Worm (Caenorhabditis elegans): Measurements from ENCODE around the gene nol-56.

Gene nol-56

DNA sequence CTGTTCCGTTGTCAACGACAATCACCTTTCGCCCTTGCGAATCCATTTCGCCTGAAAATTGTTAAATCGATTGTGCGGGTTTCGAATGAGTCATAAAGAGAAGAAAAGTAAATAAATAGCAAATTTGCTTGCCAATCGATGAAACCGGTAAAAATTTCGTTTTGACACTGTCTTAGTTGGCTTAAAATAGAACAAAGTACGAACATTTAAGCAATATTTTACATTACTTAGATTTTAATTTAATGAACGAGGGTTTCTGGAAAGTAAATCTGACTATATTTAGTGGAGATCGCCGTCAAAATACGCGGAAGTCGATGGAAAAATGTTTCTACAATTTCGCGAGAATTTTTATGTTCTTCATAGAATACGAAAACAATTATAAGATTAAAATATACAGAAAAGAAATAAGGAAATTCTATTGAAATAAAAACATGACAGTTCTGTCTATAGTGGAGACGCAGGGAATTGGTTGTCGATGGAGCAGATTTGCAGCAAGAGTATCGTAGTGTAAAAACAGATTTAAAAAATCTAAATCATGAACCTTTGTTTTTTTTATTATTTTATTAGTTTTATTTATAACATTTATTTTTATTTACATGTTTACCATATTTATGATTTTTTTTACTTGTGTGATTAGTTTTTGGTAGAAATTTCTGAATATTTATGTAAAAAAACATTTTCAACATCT lies 14.3 kb downstream of the nol-56 start, which contains the start of gene arx-2 (continued):
- peak; percentile 32 to 68 for TF ChIP-seq lsy-2 (tag; optimal IDR thresholded peaks at IDR 0.05)
- TF ChIP-seq nhr-20 (tag; optimal IDR thresholded peaks at IDR 0.05), result peak; percentile 25
- TF ChIP-seq nhr-85 (tag), result peak; percentile 16
- no peak for TF ChIP-seq ceh-88 (GFP tag; IDR thresholded peaks at IDR 0.05)
- TF ChIP-seq dpl-1 (GFP tag; optimal IDR thresholded peaks at IDR 0.05), result peak in 1 of 3 experiments; percentile 64
- TF ChIP-seq efl-1 (optimal IDR thresholded peaks at IDR 0.05), result peak; percentile 40 to 44
- peak; percentile 49 to 85 for TF ChIP-seq efl-1 (GFP tag; optimal IDR thresholded peaks at IDR 0.05 in 1 of 2)

- TF ChIP-seq pag-3 (tag; optimal IDR thresholded peaks at IDR 0.05; ENCODE audit: borderline replicate concordance, insufficient read depth) (no peak), efl-1 (optimal IDR thresholded peaks at IDR 0.05) (no peak), efl-1 (GFP tag; optimal IDR thresholded peaks at IDR 0.05 in 1 of 2) (peak in 1 of 2 experiments; percentile 8), blmp-1 (tag; optimal IDR thresholded peaks at IDR 0.05) (peak; percentile 65)
Observed at ce11 chrV:10333843-10334242, 18.9 kb downstream of the nol-56 start.

DNA sequence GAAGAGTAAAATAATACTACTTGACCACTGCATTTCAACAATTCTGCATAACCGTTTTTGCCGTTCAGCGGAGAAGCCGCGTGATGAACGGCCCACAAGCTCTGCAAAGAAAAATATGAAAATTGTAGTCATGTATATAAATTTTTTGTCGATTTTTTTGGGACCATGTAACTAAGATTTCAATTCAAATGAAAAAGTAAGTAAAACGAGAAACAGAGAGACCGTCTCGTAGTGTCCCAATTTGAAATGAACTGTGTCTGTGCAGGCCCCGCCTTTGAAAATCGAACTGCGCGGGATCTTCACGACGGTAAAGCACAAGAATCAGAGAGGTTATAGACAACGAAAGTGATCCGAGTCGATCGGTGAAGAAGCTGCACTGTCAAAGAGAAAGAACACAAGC lies 20.8 kb downstream of the nol-56 start, which contains the start of gene crm-1:
Gene crm-1 (minus strand): TSS at position 101 of the 400 bp plus-strand sequence.
- TF ChIP-seq tbx-2 (tag; optimal IDR thresholded peaks at IDR 0.05) (peak; percentile 15), nhr-77 (tag; optimal IDR thresholded peaks at IDR 0.05) (peak; percentile 9), lin-14 (GFP tag; optimal IDR thresholded peaks at IDR 0.05) (peak; percentile 1), fos-1 (tag; optimal IDR thresholded peaks at IDR 0.05) (no peak)

DNA sequence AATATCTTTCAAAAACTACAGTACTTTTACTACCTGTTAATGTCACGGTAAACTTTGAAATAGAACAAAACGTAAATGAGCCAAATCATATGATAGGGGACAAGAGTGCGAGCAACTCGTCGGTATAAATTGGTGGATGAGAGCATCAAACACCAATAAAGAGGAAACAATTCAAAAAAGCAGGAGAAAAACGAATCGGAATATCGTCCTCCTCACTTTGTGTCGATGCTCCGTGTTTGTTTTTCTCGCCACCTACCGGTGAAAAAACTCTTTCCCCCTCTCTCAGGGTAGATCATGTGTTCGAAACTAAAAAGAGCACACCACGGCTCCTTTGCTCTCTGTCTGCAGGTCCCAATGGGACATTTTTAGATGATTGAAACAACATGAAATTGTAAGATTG lies 24.7 kb downstream of the nol-56 start:
- TF ChIP-seq lin-14 (GFP tag; optimal IDR thresholded peaks at IDR 0.05) (peak; percentile 16), mab-9 (GFP tag; IDR thresholded peaks at IDR 0.05) (no peak), unc-62 (GFP tag; optimal IDR thresholded peaks at IDR 0.05) (no peak), unc-86 (tag; optimal IDR thresholded peaks at IDR 0.05) (no peak), sptf-1 (tag; optimal IDR thresholded peaks at IDR 0.05) (no peak), tbx-2 (tag; optimal IDR thresholded peaks at IDR 0.05) (peak; percentile 15), blmp-1 (tag; optimal IDR thresholded peaks at IDR 0.05) (no peak), nhr-12 (tag; optimal IDR thresholded peaks at IDR 0.05) (no peak)

DNA sequence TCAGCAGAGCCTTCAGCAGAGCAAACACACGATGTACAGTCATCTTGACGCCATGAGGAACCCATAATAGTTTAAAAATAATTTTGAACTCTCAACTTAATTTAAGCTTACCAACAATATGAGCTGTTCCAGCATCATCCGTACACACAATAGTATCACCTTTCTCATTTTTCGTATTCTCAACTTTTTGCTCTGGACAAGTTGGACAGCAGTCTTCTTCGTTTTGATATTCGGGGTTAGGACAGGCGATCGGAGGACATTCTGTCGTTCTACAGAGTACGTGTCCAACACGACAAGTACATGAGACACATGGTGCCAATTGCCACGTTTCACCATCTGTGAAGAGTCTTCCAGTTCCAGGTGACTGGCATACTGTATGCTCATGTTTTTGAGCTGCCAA lies 29.2 kb downstream of the nol-56 start:
- TF ChIP-seq mdl-1 (tag; optimal IDR thresholded peaks at IDR 0.05) (no peak), C04F5.9 (tag; optimal IDR thresholded peaks at IDR 0.05) (no peak), unc-30 (tag; optimal IDR thresholded peaks at IDR 0.05) (no peak), ceh-63 (GFP tag; optimal IDR thresholded peaks at IDR 0.05) (no peak), egl-27 (tag; optimal IDR thresholded peaks at IDR 0.05) (no peak), irx-1 (tag; optimal IDR thresholded peaks at IDR 0.05) (no peak), C16A3.4 (tag; optimal IDR thresholded peaks at IDR 0.05) (no peak), blmp-1 (tag; optimal IDR thresholded peaks at IDR 0.05) (no peak), nhr-20 (tag; optimal IDR thresholded peaks at IDR 0.05) (no peak), skn-1 (tag; optimal IDR thresholded peaks at IDR 0.05) (no peak), tbx-2 (tag; optimal IDR thresholded peaks at IDR 0.05) (no peak)

DNA sequence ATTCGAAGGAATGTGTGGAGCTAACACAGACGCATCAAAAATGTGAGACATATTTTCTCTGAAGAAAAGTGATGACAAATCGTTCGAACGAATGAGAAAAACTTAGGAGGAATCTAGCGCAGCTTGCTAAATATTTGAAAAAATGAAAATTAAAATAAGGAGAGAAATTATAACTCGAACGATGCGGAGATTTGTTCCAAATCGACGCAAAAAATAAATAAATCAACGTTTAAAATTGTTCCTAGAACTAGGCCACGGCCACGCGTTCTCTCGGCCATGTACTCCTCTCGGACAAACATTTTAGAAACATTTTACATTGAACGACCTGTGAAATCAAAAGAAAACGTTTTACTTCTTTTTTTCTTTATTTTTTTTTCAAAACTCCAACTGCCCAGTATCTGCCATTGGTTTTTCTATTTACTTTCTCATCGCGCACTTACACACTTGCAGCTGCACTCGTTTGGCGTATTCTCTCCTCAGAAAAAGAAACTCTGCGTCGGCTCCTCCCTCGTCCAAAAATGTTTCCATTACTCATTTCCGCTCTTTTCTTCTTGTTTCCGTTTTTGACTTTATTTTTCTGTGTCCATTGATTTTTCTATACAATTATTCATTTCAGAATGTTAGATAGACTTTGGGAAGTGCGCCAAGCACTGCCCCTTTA lies 32.5 kb downstream of the nol-56 start, which contains the start of the genes gna-1 and B0024.13:
Gene gna-1 (minus strand): TSS at position 51 of the 661 bp plus-strand sequence.
Gene B0024.13 (plus strand): TSS at position 611 of the 661 bp plus-strand sequence.
- TF ChIP-seq ceh-63 (GFP tag; optimal IDR thresholded peaks at IDR 0.05) (no peak), snu-23 (GFP tag; optimal IDR thresholded peaks at IDR 0.05) (peak; percentile 77), pag-3 (tag; optimal IDR thresholded peaks at IDR 0.05; ENCODE audit: borderline replicate concordance, insufficient read depth) (no peak), nhr-237 (tag; optimal IDR thresholded peaks at IDR 0.05) (no peak), pax-3 (tag; optimal IDR thresholded peaks at IDR 0.05) (peak; percentile 51), zip-4 (GFP tag; optimal IDR thresholded peaks at IDR 0.05) (no peak), nhr-11 (tag; optimal IDR thresholded peaks at IDR 0.05) (no peak), lir-3 (tag; optimal IDR thresholded peaks at IDR 0.05; ENCODE audit: poor library complexity) (peak; percentile 92), C16A3.4 (tag; optimal IDR thresholded peaks at IDR 0.05) (peak; percentile 33), ceh-8 (GFP tag; optimal IDR thresholded peaks at IDR 0.05) (no peak), aly-2 (tag; optimal IDR thresholded peaks at IDR 0.05) (no peak), ets-5 (GFP tag; IDR thresholded peaks at IDR 0.05) (no peak), unc-130 (tag; optimal IDR thresholded peaks at IDR 0.05) (peak; percentile 33), sup-37 (GFP tag; optimal IDR thresholded peaks at IDR 0.05) (no peak), lin-13 (GFP tag; optimal IDR thresholded peaks at IDR 0.05) (no peak), efl-1 (optimal IDR thresholded peaks at IDR 0.05) (peak; percentile 41 to 70), efl-1 (GFP tag; optimal IDR thresholded peaks at IDR 0.05 in 1 of 2) (peak; percentile 65 to 95), F16B12.6 (tag; optimal IDR thresholded peaks at IDR 0.05) (no peak), efl-3 (GFP tag; optimal IDR thresholded peaks at IDR 0.05) (no peak), hpl-2 (GFP tag; optimal IDR thresholded peaks at IDR 0.05) (no peak)
